Worm (Caenorhabditis elegans) whole organism, midembryonic: Measurements from ENCODE around the gene rcat-1.

Experiments
- T22C8.4 ChIP-seq: fragments of 200-800 bp; sonication (Bioruptor generic); IDR thresholded peaks from 2 replicates; pipeline ENCODE4 v1.3.6; 2022; ENCODE audit warnings: missing genetic modification characterization, missing compliant biosample characterization
- ztf-29 ChIP-seq: fragments of 200-800 bp; sonication (Bioruptor generic); IDR thresholded peaks from 2 replicates; pipeline ENCODE4 v1.3.6; 2022; ENCODE audit warnings: missing genetic modification reagents, missing genetic modification characterization, missing compliant biosample characterization

- TF ChIP-seq ztf-29 (GFP tag; lab: Robert Waterston, UW) (no peak), T22C8.4 (GFP tag; lab: Robert Waterston, UW) (no peak)
Measured at ce11 chrIV:218252-218651, 37.0 kb downstream of the rcat-1 start, which contains the start of gene prdx-6.
